Fruit fly (Drosophila melanogaster): ENCODE measurements around the gene RnrL.
A peak's percentile ranks its signal among the peaks of the same experiment; 100 is the strongest.

RnrL gene

DNA sequence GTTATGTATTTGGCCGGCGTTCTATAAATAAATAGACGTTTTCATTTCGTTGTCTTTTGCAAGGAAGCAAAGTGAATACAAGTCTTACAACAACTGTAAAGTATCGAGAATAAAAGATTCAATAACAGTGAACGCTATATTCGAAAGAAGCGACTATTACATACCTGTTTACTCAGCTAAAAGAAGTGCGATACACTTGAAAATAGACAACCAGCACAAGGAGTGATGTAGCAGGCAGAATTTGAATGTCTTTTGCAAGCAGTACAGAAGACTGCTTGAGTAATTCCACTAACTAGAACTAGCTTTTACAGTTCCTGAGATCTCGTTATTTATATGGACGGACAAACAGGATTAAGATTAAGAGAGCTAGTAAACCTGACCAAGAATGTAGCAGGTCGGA, 29.4 kb downstream of the RnrL start (continued):
- TF ChIP-seq nmo (GFP tag; optimal IDR thresholded peaks at IDR 0.05): peak; percentile 40
- no peak for TF ChIP-seq lov (optimal IDR thresholded peaks at IDR 0.05)
- no peak for TF ChIP-seq lov (GFP tag; IDR thresholded peaks at IDR 0.05)
- no peak for TF ChIP-seq esg (GFP tag; conservative IDR thresholded peaks at IDR 0.05)
- TF ChIP-seq CG11247 (GFP tag; IDR thresholded peaks at IDR 0.05): no peak
- no peak for TF ChIP-seq CG12219 (GFP tag; optimal IDR thresholded peaks at IDR 0.05)
- no peak for TF ChIP-seq sob (GFP tag; IDR thresholded peaks at IDR 0.05)
- TF ChIP-seq Mad (GFP tag; optimal IDR thresholded peaks at IDR 0.05): no peak
- no peak for TF ChIP-seq CG14667 (GFP tag; IDR thresholded peaks at IDR 0.05)
- peak; percentile 53 for TF ChIP-seq D19A (tag; optimal IDR thresholded peaks at IDR 0.05)
- no peak for TF ChIP-seq CG15479 (GFP tag; optimal IDR thresholded peaks at IDR 0.05)
- no peak for TF ChIP-seq onecut (GFP tag; IDR thresholded peaks at IDR 0.05)
- no peak for TF ChIP-seq unpg (GFP tag; optimal IDR thresholded peaks at IDR 0.05)
- no peak for TF ChIP-seq CG3281 (GFP tag; optimal IDR thresholded peaks at IDR 0.05)
- TF ChIP-seq CG14710 (tag; optimal IDR thresholded peaks at IDR 0.05): peak; percentile 22
- peak; percentile 65; the same call in 1 of the 2 replicates for TF ChIP-seq nerfin-2 (GFP tag; IDR thresholded peaks at IDR 0.05; ENCODE audit: partially characterized antibody)
- TF ChIP-seq phol (tag; optimal IDR thresholded peaks at IDR 0.05): peak; percentile 9
- no peak for TF ChIP-seq CG8359 (GFP tag; optimal IDR thresholded peaks at IDR 0.05; ENCODE audit: borderline replicate concordance)
- no peak for TF ChIP-seq chinmo (GFP tag; IDR thresholded peaks at IDR 0.05; ENCODE audit: partially characterized antibody)
- peak; percentile 28 for TF ChIP-seq luna (GFP tag; optimal IDR thresholded peaks at IDR 0.05)
- TF ChIP-seq CG17829 (tag; optimal IDR thresholded peaks at IDR 0.05): peak; percentile 8
- TF ChIP-seq fd102C (GFP tag; optimal IDR thresholded peaks at IDR 0.05): no peak
- TF ChIP-seq CG15514 (GFP tag; optimal IDR thresholded peaks at IDR 0.05): peak; percentile 83
- no peak for TF ChIP-seq Nf-YA (GFP tag; IDR thresholded peaks at IDR 0.05)
- no peak for TF ChIP-seq CG14965 (GFP tag; optimal IDR thresholded peaks at IDR 0.05; ENCODE audit: borderline replicate concordance)
- no peak for TF ChIP-seq exex (tag; optimal IDR thresholded peaks at IDR 0.05)
- TF ChIP-seq B-H1 (GFP tag; IDR thresholded peaks at IDR 0.05): no peak
- TF ChIP-seq gfzf (GFP tag; optimal IDR thresholded peaks at IDR 0.05): peak; percentile 13
- no peak for TF ChIP-seq chif (GFP tag; optimal IDR thresholded peaks at IDR 0.05)
- no peak for TF ChIP-seq Doc2 (GFP tag; IDR thresholded peaks at IDR 0.05)
- peak; percentile 22 for TF ChIP-seq NfI (GFP tag; optimal IDR thresholded peaks at IDR 0.05)
- no peak for TF ChIP-seq CG12942 (GFP tag; optimal IDR thresholded peaks at IDR 0.05)
- no peak for TF ChIP-seq Fer1 (GFP tag; optimal IDR thresholded peaks at IDR 0.05)
- TF ChIP-seq Lpt (GFP tag; optimal IDR thresholded peaks at IDR 0.05): no peak
- no peak for TF ChIP-seq pfk (GFP tag; optimal IDR thresholded peaks at IDR 0.05)
- TF ChIP-seq MESR4 (GFP tag; optimal IDR thresholded peaks at IDR 0.05): peak; percentile 25
- peak; percentile 35 for TF ChIP-seq inv (GFP tag; IDR thresholded peaks at IDR 0.05; ENCODE audit: partially characterized antibody)
- no peak for TF ChIP-seq CG43689 (GFP tag; IDR thresholded peaks at IDR 0.05)
- no peak for TF ChIP-seq grn (GFP tag; optimal IDR thresholded peaks at IDR 0.05)
- TF ChIP-seq CG3163 (GFP tag; optimal IDR thresholded peaks at IDR 0.05): peak; percentile 3
- TF ChIP-seq Bdp1 (GFP tag; optimal IDR thresholded peaks at IDR 0.05): no peak
- TF ChIP-seq slp2 (GFP tag; optimal IDR thresholded peaks at IDR 0.05): no peak
- no peak for TF ChIP-seq tio (GFP tag; optimal IDR thresholded peaks at IDR 0.05)
- no peak for TF ChIP-seq psq (GFP tag; optimal IDR thresholded peaks at IDR 0.05)
- no peak for TF ChIP-seq CG15073 (GFP tag; optimal IDR thresholded peaks at IDR 0.05)
- no peak for TF ChIP-seq CG9876 (GFP tag; optimal IDR thresholded peaks at IDR 0.05)
- peak; percentile 24 for TF ChIP-seq Sry-δ (GFP tag; optimal IDR thresholded peaks at IDR 0.05)
- no peak for TF ChIP-seq CG15696 (tag; optimal IDR thresholded peaks at IDR 0.05)
- no peak for TF ChIP-seq pnt (GFP tag; optimal IDR thresholded peaks at IDR 0.05)
- peak; percentile 61 for TF ChIP-seq CG17912 (GFP tag; optimal IDR thresholded peaks at IDR 0.05)
- TF ChIP-seq CG10979 (tag; optimal IDR thresholded peaks at IDR 0.05): peak; percentile 7

All from whole organism, embryonic.